Worm (Caenorhabditis elegans) whole organism, L2 larva: ENCODE data around the gene crm-1.

Experiments
- F13H6.1 ChIP-seq: sonication (generic microtip); optimal IDR thresholded peaks from 2 replicates; lab custom pipeline; 2016; ENCODE audit warnings: missing genetic modification characterization, missing compliant biosample characterization
- aly-2 ChIP-seq: fragments of 150-350 bp; optimal IDR thresholded peaks from 2 replicates; lab custom pipeline; 2014; ENCODE audit warnings: missing biosample characterization, missing genetic modification characterization
- ama-1 ChIP-seq: fragments of 150-350 bp; optimal IDR thresholded peaks from 2 replicates; lab custom pipeline; 2018; ENCODE audit warnings: inconsistent platforms
- mdl-1 ChIP-seq, 2 experiments: fragments of 150-350 bp in 1 of 2; sonication (generic microtip) in 1 of 2; optimal IDR thresholded peaks; 2 replicates each; lab custom pipeline; 2017; ENCODE audit warnings: missing biosample characterization in 2 of 2, missing genetic modification characterization in 2 of 2
- nhr-11 ChIP-seq: fragments of 150-350 bp; optimal IDR thresholded peaks from 2 replicates; lab custom pipeline; 2014; ENCODE audit warnings: missing biosample characterization, missing genetic modification characterization
- nhr-12 ChIP-seq: fragments of 150-350 bp; optimal IDR thresholded peaks from 2 replicates; lab custom pipeline; 2014; ENCODE audit warnings: missing biosample characterization, missing genetic modification characterization
- unc-62 ChIP-seq: fragments of 150-350 bp; optimal IDR thresholded peaks from 2 replicates; lab custom pipeline; 2014; ENCODE audit warnings: missing biosample characterization, missing genetic modification reagents, missing genetic modification characterization

ce11 chrV:10294549-10294948 lies 37.4 kb downstream of the crm-1 start, which contains the start of gene col-150:
- TF ChIP-seq mdl-1 (tag; optimal IDR thresholded peaks at IDR 0.05; lab: Kevin White, UChicago) (no peak), F13H6.1 (tag; lab: Kevin White, UChicago) (no peak), unc-62 (GFP tag; lab: Kevin White, UChicago) (no peak), nhr-11 (no peak), ama-1 (lab: Kevin White, UChicago) (no peak), aly-2 (tag; lab: Kevin White, UChicago) (no peak), nhr-12 (tag; lab: Kevin White, UChicago) (no peak)
